Fruit fly (Drosophila melanogaster) whole organism, embryonic: ENCODE data around the gene RIOK2.

Experiments
- Atf6 ChIP-seq: fragments of 200-800 bp; sonication (Bioruptor generic); IDR thresholded peaks from 2 replicates; pipeline ENCODE4 v1.3.6; 2022; ENCODE audit warnings: missing biosample characterization, missing genetic modification characterization
- B-H2 ChIP-seq: fragments of 200-800 bp; sonication (Bioruptor generic); optimal IDR thresholded peaks from 2 replicates; lab custom pipeline; 2018; ENCODE audit warnings: missing biosample characterization, mild to moderate bottlenecking, missing genetic modification characterization
- Blimp-1 ChIP-seq: fragments of 200-800 bp; sonication (Bioruptor generic); optimal IDR thresholded peaks from 3 replicates; lab custom pipeline; 2018; ENCODE audit warnings: missing biosample characterization, missing genetic modification characterization, mild to moderate bottlenecking, moderate library complexity, missing genetic modification reagents
- CG1024 ChIP-seq: fragments of 200-800 bp; sonication (Bioruptor generic); IDR thresholded peaks from 2 replicates; pipeline ENCODE4 v1.3.6; 2022; ENCODE audit warnings: missing biosample characterization, missing genetic modification characterization
- CG11560 ChIP-seq: fragments of 200-800 bp; sonication (Bioruptor generic); IDR thresholded peaks from 3 replicates; pipeline ENCODE4 v1.3.6; 2022; ENCODE audit warnings: missing biosample characterization, missing genetic modification characterization
- CG14860 ChIP-seq: fragments of 200-800 bp; sonication (Bioruptor generic); IDR thresholded peaks from 3 replicates; pipeline ENCODE4 v1.3.6; 2022; ENCODE audit warnings: missing biosample characterization, missing genetic modification characterization; ENCODE audit not compliant: partially characterized antibody
- CG17361 ChIP-seq: fragments of 200-800 bp; sonication (Bioruptor generic); IDR thresholded peaks from 3 replicates; pipeline ENCODE4 v1.3.6; 2022; ENCODE audit warnings: missing biosample characterization, missing genetic modification characterization
- CG17912 ChIP-seq: fragments of 200-800 bp; sonication (Bioruptor generic); optimal IDR thresholded peaks from 2 replicates; lab custom pipeline; 2018; ENCODE audit warnings: missing biosample characterization, mild to moderate bottlenecking, missing genetic modification characterization
- CG18011 ChIP-seq: fragments of 200-800 bp; sonication (Bioruptor generic); optimal IDR thresholded peaks from 2 replicates; lab custom pipeline; 2017; ENCODE audit warnings: missing biosample characterization, missing genetic modification characterization, mild to moderate bottlenecking, moderate library complexity, missing genotype
- CG18476 ChIP-seq: fragments of 200-800 bp; sonication (Bioruptor generic); optimal IDR thresholded peaks from 2 replicates; lab custom pipeline; 2016; ENCODE audit warnings: missing biosample characterization, mild to moderate bottlenecking, missing genetic modification characterization
- CG30403 ChIP-seq: fragments of 200-800 bp; sonication (Bioruptor generic); optimal IDR thresholded peaks from 3 replicates; lab custom pipeline; 2016; ENCODE audit warnings: missing biosample characterization, missing genetic modification characterization
- CG30431 ChIP-seq: fragments of 200-800 bp; sonication (Bioruptor generic); optimal IDR thresholded peaks from 2 replicates; lab custom pipeline; 2017; ENCODE audit warnings: missing biosample characterization, missing genetic modification characterization
- CG3407 ChIP-seq: fragments of 200-800 bp; sonication (Bioruptor generic); optimal IDR thresholded peaks from 2 replicates; lab custom pipeline; 2018; ENCODE audit warnings: missing biosample characterization, mild to moderate bottlenecking, missing genetic modification characterization
- CG5180 ChIP-seq: fragments of 200-800 bp; sonication (Bioruptor generic); optimal IDR thresholded peaks from 3 replicates; lab custom pipeline; 2017; ENCODE audit warnings: missing biosample characterization, missing genetic modification characterization, mild to moderate bottlenecking, moderate library complexity, missing genetic modification reagents
- CG9437 ChIP-seq: fragments of 200-800 bp; sonication (Bioruptor generic); optimal IDR thresholded peaks from 2 replicates; lab custom pipeline; 2018; ENCODE audit warnings: missing biosample characterization, mild to moderate bottlenecking, missing genetic modification characterization
- CG9876 ChIP-seq: fragments of 200-800 bp; sonication (Bioruptor generic); optimal IDR thresholded peaks from 2 replicates; lab custom pipeline; 2016; ENCODE audit warnings: missing biosample characterization, missing genetic modification characterization
- CoRest ChIP-seq: fragments of 200-800 bp; sonication (Bioruptor generic); optimal IDR thresholded peaks from 3 replicates; lab custom pipeline; 2018; ENCODE audit warnings: missing biosample characterization, mild to moderate bottlenecking, missing genetic modification characterization, moderate library complexity
- D19A ChIP-seq: fragments of 200-800 bp; optimal IDR thresholded peaks from 3 replicates; lab custom pipeline; 2019; ENCODE audit warnings: missing biosample characterization, mild to moderate bottlenecking, missing genetic modification characterization, moderate library complexity
- D19B ChIP-seq: fragments of 200-800 bp; sonication (Bioruptor generic); optimal IDR thresholded peaks from 2 replicates; lab custom pipeline; 2017; ENCODE audit warnings: missing biosample characterization, mild to moderate bottlenecking, missing genetic modification characterization
- Drgx ChIP-seq: fragments of 200-800 bp; sonication (Bioruptor generic); IDR thresholded peaks from 2 replicates; pipeline ENCODE4 v1.3.6; 2022; ENCODE audit warnings: missing biosample characterization, missing genetic modification characterization
- E2f2 ChIP-seq: fragments of 200-800 bp; sonication (Bioruptor generic); IDR thresholded peaks from 2 replicates; pipeline ENCODE4 v1.3.6; 2022; ENCODE audit warnings: missing biosample characterization, missing genetic modification characterization
- H15 ChIP-seq: fragments of 200-800 bp; sonication (Bioruptor generic); IDR thresholded peaks from 3 replicates; pipeline ENCODE4 v1.3.6; 2022; ENCODE audit warnings: missing biosample characterization, missing genetic modification characterization
- HLH3B ChIP-seq: fragments of 200-800 bp; sonication (Bioruptor generic); IDR thresholded peaks from 2 replicates; pipeline ENCODE4 v1.3.6; 2022; ENCODE audit warnings: missing biosample characterization, missing genetic modification characterization
- HLH54F ChIP-seq: fragments of 200-800 bp; sonication (Bioruptor generic); optimal IDR thresholded peaks from 3 replicates; lab custom pipeline; 2016; ENCODE audit warnings: missing biosample characterization, missing genetic modification characterization
- Lim3 ChIP-seq: fragments of 200-800 bp; sonication (Bioruptor generic); IDR thresholded peaks from 2 replicates; pipeline ENCODE4 v1.3.6; 2022; ENCODE audit warnings: missing biosample characterization, missing genetic modification characterization
- NC2α ChIP-seq: fragments of 200-800 bp; sonication (Bioruptor generic); optimal IDR thresholded peaks from 2 replicates; lab custom pipeline; 2016; ENCODE audit warnings: missing biosample characterization, missing genetic modification characterization
- NFAT ChIP-seq: fragments of 200-800 bp; sonication (Bioruptor generic); IDR thresholded peaks from 2 replicates; pipeline ENCODE4 v1.3.6; 2022; ENCODE audit warnings: missing biosample characterization, missing genetic modification characterization
- Neu2 ChIP-seq: fragments of 200-800 bp; sonication (Bioruptor generic); optimal IDR thresholded peaks from 3 replicates; lab custom pipeline; 2016; ENCODE audit warnings: missing biosample characterization, missing genetic modification characterization, borderline replicate concordance
- Oli ChIP-seq: fragments of 200-800 bp; sonication (Bioruptor generic); optimal IDR thresholded peaks from 2 replicates; lab custom pipeline; 2018; ENCODE audit warnings: missing biosample characterization, mild to moderate bottlenecking, missing genetic modification characterization, moderate library complexity
- PHDP ChIP-seq: fragments of 200-800 bp; sonication (Bioruptor generic); optimal IDR thresholded peaks from 3 replicates; lab custom pipeline; 2018; ENCODE audit warnings: missing biosample characterization, mild to moderate bottlenecking, missing genetic modification characterization, moderate library complexity
- Rfx ChIP-seq: fragments of 200-800 bp; sonication (Bioruptor generic); IDR thresholded peaks from 2 replicates; pipeline ENCODE4 v1.3.6; 2022; ENCODE audit warnings: missing biosample characterization, missing genetic modification characterization
- Sin3A ChIP-seq: fragments of >200 bp; optimal IDR thresholded peaks from 2 replicates; lab custom pipeline; 2018
- Sry-δ ChIP-seq: fragments of 200-800 bp; sonication (Bioruptor generic); optimal IDR thresholded peaks from 2 replicates; lab custom pipeline; 2016; ENCODE audit warnings: missing biosample characterization, missing genetic modification characterization
- ap ChIP-seq: fragments of 200-800 bp; sonication (Bioruptor generic); IDR thresholded peaks from 2 replicates; pipeline ENCODE4 v1.3.6; 2022; ENCODE audit warnings: missing biosample characterization, missing genetic modification characterization
- az2 ChIP-seq: fragments of 200-800 bp; sonication (Bioruptor generic); optimal IDR thresholded peaks from 3 replicates; lab custom pipeline; 2016; ENCODE audit warnings: missing biosample characterization, missing genetic modification characterization
- dan ChIP-seq: fragments of 200-800 bp; sonication (Bioruptor generic); IDR thresholded peaks from 2 replicates; pipeline ENCODE4 v1.3.6; 2022; ENCODE audit warnings: missing biosample characterization, missing genetic modification characterization
- dimm ChIP-seq: fragments of 200-800 bp; sonication (Bioruptor generic); IDR thresholded peaks from 2 replicates; pipeline ENCODE4 v1.3.6; 2022; ENCODE audit warnings: missing biosample characterization, missing genetic modification characterization
- ems ChIP-seq: fragments of 200-800 bp; sonication (Bioruptor generic); optimal IDR thresholded peaks from 3 replicates; lab custom pipeline; 2016; ENCODE audit warnings: missing biosample characterization, missing genetic modification characterization
- fru ChIP-seq: fragments of >200 bp; optimal IDR thresholded peaks from 2 replicates; lab custom pipeline; 2017
- gem ChIP-seq: fragments of 200-800 bp; sonication (Bioruptor generic); optimal IDR thresholded peaks from 2 replicates; lab custom pipeline; 2019; ENCODE audit warnings: missing biosample characterization, mild to moderate bottlenecking, missing genetic modification characterization, moderate library complexity
- gsb-n ChIP-seq: fragments of 200-800 bp; sonication (Bioruptor generic); optimal IDR thresholded peaks from 3 replicates; lab custom pipeline; 2018; ENCODE audit warnings: missing biosample characterization, mild to moderate bottlenecking, missing genetic modification characterization
- hkb ChIP-seq, 2 experiments: fragments of 200-800 bp in 1 of 2; fragments of >200 bp in 1 of 2; sonication (Bioruptor generic) in 1 of 2; IDR thresholded peaks in 1 of 2; optimal IDR thresholded peaks in 1 of 2; 2 replicates each; pipeline versions ENCODE4 v1.3.6 to Lab custom; 2017 to 2022; ENCODE audit warnings: missing biosample characterization in 1 of 2, missing genetic modification characterization in 1 of 2
- nmo ChIP-seq: fragments of 200-800 bp; sonication (Bioruptor generic); optimal IDR thresholded peaks from 2 replicates; lab custom pipeline; 2018; ENCODE audit warnings: missing biosample characterization, mild to moderate bottlenecking, missing genetic modification characterization, moderate library complexity
- pan ChIP-seq, 4 experiments: fragments of >200 bp in 3 of 4; fragments of 200-800 bp in 1 of 4; sonication (Bioruptor generic) in 1 of 4; optimal IDR thresholded peaks in 3 of 4; IDR thresholded peaks in 1 of 4; 2 replicates each; pipeline versions ENCODE4 v1.3.6 to Lab custom; 2017 to 2022; ENCODE audit warnings: missing biosample characterization in 2 of 4, missing genetic modification characterization in 2 of 4, mixed read lengths in 1 of 4
- pum ChIP-seq: fragments of 200-800 bp; sonication (Bioruptor generic); optimal IDR thresholded peaks from 2 replicates; lab custom pipeline; 2016; ENCODE audit warnings: missing biosample characterization, missing genetic modification characterization
- ro ChIP-seq: fragments of 200-800 bp; sonication (Bioruptor generic); IDR thresholded peaks from 2 replicates; pipeline ENCODE4 v1.3.6; 2022; ENCODE audit warnings: missing biosample characterization, missing genetic modification characterization
- sisA ChIP-seq: fragments of 200-800 bp; sonication (Bioruptor generic); IDR thresholded peaks from 2 replicates; pipeline ENCODE4 v1.3.6; 2022; ENCODE audit warnings: missing biosample characterization, missing genetic modification characterization
- sna ChIP-seq: fragments of 200-800 bp; sonication (Bioruptor generic); IDR thresholded peaks from 2 replicates; pipeline ENCODE4 v1.3.6; 2022; ENCODE audit warnings: missing biosample characterization, missing genetic modification characterization; ENCODE audit not compliant: partially characterized antibody
- tio ChIP-seq: fragments of 200-800 bp; sonication (Bioruptor generic); optimal IDR thresholded peaks from 2 replicates; lab custom pipeline; 2017; ENCODE audit warnings: missing biosample characterization, missing genetic modification characterization, inconsistent platforms
- unpg ChIP-seq: fragments of 200-800 bp; sonication (Bioruptor generic); optimal IDR thresholded peaks from 3 replicates; lab custom pipeline; 2018; ENCODE audit warnings: missing biosample characterization, mild to moderate bottlenecking, missing genetic modification characterization, moderate library complexity
- z ChIP-seq: fragments of 200-800 bp; sonication (Bioruptor generic); IDR thresholded peaks from 3 replicates; pipeline ENCODE4 v1.3.6; 2022; ENCODE audit warnings: missing biosample characterization, missing genetic modification characterization

The RIOK2 gene

DNA sequence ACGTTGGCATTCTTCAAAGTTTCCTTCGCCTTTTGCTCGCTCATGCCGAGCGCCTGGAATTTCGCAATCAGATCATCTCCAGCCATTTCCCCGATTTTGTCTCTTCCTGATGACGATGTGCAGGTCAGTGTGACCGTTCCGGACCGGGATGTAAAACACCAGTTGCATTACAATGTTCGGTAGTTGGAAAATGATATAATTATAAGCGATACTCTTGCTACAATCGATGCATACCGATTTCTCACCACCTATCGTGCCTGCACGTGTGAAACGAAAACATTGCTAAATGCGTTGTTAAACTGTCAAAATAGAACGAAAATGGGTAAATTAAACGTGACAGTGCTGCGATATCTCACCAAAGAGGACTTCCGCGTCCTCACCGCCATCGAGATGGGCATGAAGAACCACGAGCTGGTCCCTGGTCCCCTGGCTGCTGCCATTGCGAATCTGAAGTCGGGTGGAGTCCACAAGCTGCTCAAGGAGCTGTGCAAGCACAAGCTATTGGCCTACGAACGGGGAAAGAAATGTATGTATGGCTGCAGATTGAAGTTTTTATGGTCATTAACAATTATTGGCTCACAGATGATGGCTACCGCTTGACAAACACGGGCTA, at the start of gene RIOK2, which contains the start of gene GlnRS:
Gene RIOK2, plus strand, starts transcription at position 256 of the 613 bp plus-strand sequence.
Gene GlnRS, minus strand, starts transcription at position 133 of the 613 bp plus-strand sequence.
- TF ChIP-seq Lim3 (GFP tag; lab: Robert Waterston, UW) (no peak), ro (GFP tag; lab: Robert Waterston, UW) (no peak), CG14860 (GFP tag; lab: Robert Waterston, UW) (peak; percentile 85), NFAT (GFP tag; lab: Robert Waterston, UW) (no peak; the same call in 1 of the 2 replicates), Oli (tag; lab: Kevin White, UChicago) (no peak), gsb-n (tag; lab: Kevin White, UChicago) (no peak), sisA (no peak), Drgx (no peak), CG1024 (GFP tag; lab: Robert Waterston, UW) (peak; percentile 88), CG9876 (GFP tag; lab: Kevin White, UChicago) (no peak), Rfx (peak; percentile 52), H15 (GFP tag; lab: Robert Waterston, UW) (no peak), fru (no peak), dan (no peak), CG30403 (peak; percentile 6), CG3407 (GFP tag; lab: Kevin White, UChicago) (no peak), unpg (GFP tag; lab: Kevin White, UChicago) (no peak), CG18476 (no peak), CG17912 (peak; percentile 54), Sry-δ (peak; percentile 84), NC2α (GFP tag; lab: Kevin White, UChicago) (no peak), sna (peak; percentile 93), pum (GFP tag; lab: Kevin White, UChicago) (no peak), Blimp-1 (GFP tag; lab: Kevin White, UChicago) (no peak), gem (tag; lab: Kevin White, UChicago) (no peak), ap (no peak), D19B (GFP tag; lab: Kevin White, UChicago) (no peak), nmo (GFP tag; lab: Kevin White, UChicago) (peak; percentile 71), hkb (optimal IDR thresholded peaks at IDR 0.05; lab: Kevin White, UChicago) (no peak), hkb (GFP tag; IDR thresholded peaks at IDR 0.05; lab: Robert Waterston, UW) (no peak), Neu2 (GFP tag; lab: Kevin White, UChicago) (peak; percentile 10), CoRest (tag; lab: Kevin White, UChicago) (no peak), HLH54F (GFP tag; lab: Kevin White, UChicago) (no peak), CG11560 (tag; lab: Robert Waterston, UW) (no peak), HLH3B (GFP tag; lab: Robert Waterston, UW) (no peak), Atf6 (GFP tag; lab: Robert Waterston, UW) (no peak), PHDP (tag; lab: Kevin White, UChicago) (no peak), CG9437 (no peak), CG18011 (GFP tag; lab: Kevin White, UChicago) (no peak), D19A (tag; lab: Kevin White, UChicago) (no peak), E2f2 (GFP tag; lab: Robert Waterston, UW) (no peak), tio (GFP tag; lab: Kevin White, UChicago) (no peak), ems (GFP tag; lab: Kevin White, UChicago) (no peak), az2 (GFP tag; lab: Kevin White, UChicago) (no peak), CG17361 (GFP tag; lab: Robert Waterston, UW) (no peak), CG5180 (GFP tag; lab: Kevin White, UChicago) (no peak), pan (optimal IDR thresholded peaks at IDR 0.05; lab: Kevin White, UChicago) (no peak), pan (GFP tag; optimal IDR thresholded peaks at IDR 0.05 in 1 of 2, IDR thresholded peaks at IDR 0.05 in 1 of 2) (no peak), dimm (GFP tag; lab: Robert Waterston, UW) (no peak), CG30431 (GFP tag; lab: Kevin White, UChicago) (no peak), Sin3A (peak; percentile 78), z (GFP tag; lab: Robert Waterston, UW) (no peak), B-H2 (GFP tag; lab: Kevin White, UChicago) (peak; percentile 53)
